Worm (Caenorhabditis elegans) whole organism, midembryonic: ENCODE results near the gene F56C3.8.

Experiments used
- cog-1 ChIP-seq: sonication (generic microtip); optimal IDR thresholded peaks from 2 replicates; lab custom pipeline; 2016; ENCODE audit warnings: missing genetic modification characterization, missing compliant biosample characterization
- flt-1 ChIP-seq: fragments of 200-800 bp; sonication (Bioruptor generic); IDR thresholded peaks from 2 replicates; pipeline ENCODE4 v1.3.6; 2022; ENCODE audit warnings: missing genetic modification characterization, missing compliant biosample characterization
- med-1 ChIP-seq: sonication (generic microtip); optimal IDR thresholded peaks from 2 replicates; lab custom pipeline; 2017; ENCODE audit warnings: missing genetic modification characterization, mild to moderate bottlenecking, missing compliant biosample characterization, antibody characterized with exemption, missing genetic modification reagents; ENCODE audit not compliant: insufficient read depth
- ref-1 ChIP-seq: fragments of 200-800 bp; sonication (Bioruptor generic); conservative IDR thresholded peaks from 2 replicates; pipeline ENCODE4 v1.3.6; 2022; ENCODE audit warnings: missing genetic modification reagents, missing genetic modification characterization, missing compliant biosample characterization
- tab-1 ChIP-seq: fragments of 200-800 bp; sonication (Bioruptor generic); IDR thresholded peaks from 2 replicates; pipeline ENCODE4 v1.3.6; 2022; ENCODE audit warnings: missing genetic modification characterization, missing compliant biosample characterization
- ztf-29 ChIP-seq: fragments of 200-800 bp; sonication (Bioruptor generic); IDR thresholded peaks from 2 replicates; pipeline ENCODE4 v1.3.6; 2022; ENCODE audit warnings: missing genetic modification reagents, missing genetic modification characterization, missing compliant biosample characterization

DNA sequence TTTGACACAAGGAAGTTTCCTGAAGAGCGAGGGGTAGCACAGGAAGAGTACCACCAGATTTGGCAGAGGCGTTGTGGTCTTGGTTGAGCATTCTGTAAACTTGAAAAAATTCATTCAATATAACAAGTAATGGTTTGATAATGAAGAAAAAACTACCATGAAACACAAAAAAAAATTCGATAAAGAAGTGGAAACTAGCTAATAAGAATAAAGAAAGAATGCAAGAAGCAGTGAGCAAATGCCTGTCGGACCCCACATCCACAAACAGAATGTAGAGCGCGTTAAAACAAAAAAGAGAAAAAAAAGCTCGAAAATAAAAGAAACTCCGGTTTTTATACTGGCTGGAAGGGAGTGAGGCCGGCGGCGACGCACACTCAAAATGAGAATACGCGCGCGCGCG, 13.1 kb upstream of the F56C3.8 start, which contains the start of gene H39E20.1:
- TF ChIP-seq flt-1 = no peak
- TF ChIP-seq med-1 = no peak
- TF ChIP-seq ref-1 = no peak
- no peak for TF ChIP-seq ztf-29 (GFP tag; lab: Robert Waterston, UW)
- no peak for TF ChIP-seq tab-1 (GFP tag; lab: Robert Waterston, UW)
- TF ChIP-seq cog-1 (tag; lab: Kevin White, UChicago) = no peak
